Worm (Caenorhabditis elegans): ENCODE data around the gene srab-7.
A peak's percentile ranks its signal among the peaks of the same experiment; 100 is the strongest.

The srab-7 gene

ce11 chrV:3122403-3122802 lies 32.6 kb downstream of the srab-7 start:
- TF ChIP-seq grh-1 (GFP tag; IDR thresholded peaks at IDR 0.05): no peak

- no peak for TF ChIP-seq ceh-88 (GFP tag; IDR thresholded peaks at IDR 0.05)
- no peak for TF ChIP-seq swsn-7 (tag; optimal IDR thresholded peaks at IDR 0.05)
- no peak for TF ChIP-seq elt-3 (tag; optimal IDR thresholded peaks at IDR 0.05)
- no peak for TF ChIP-seq C04F5.9 (tag; optimal IDR thresholded peaks at IDR 0.05)
- TF ChIP-seq nhr-20 (tag; optimal IDR thresholded peaks at IDR 0.05): no peak
- TF ChIP-seq nhr-84 (tag; optimal IDR thresholded peaks at IDR 0.05): no peak
- TF ChIP-seq lin-39 (tag; optimal IDR thresholded peaks at IDR 0.05): no peak
- no peak for TF ChIP-seq snpc-4 (tag; optimal IDR thresholded peaks at IDR 0.05)
- TF ChIP-seq ztf-4 (tag; optimal IDR thresholded peaks at IDR 0.05): no peak
- no peak for TF ChIP-seq efl-3 (GFP tag; optimal IDR thresholded peaks at IDR 0.05)
- TF ChIP-seq nhr-11 (tag; optimal IDR thresholded peaks at IDR 0.05): no peak
- no peak for TF ChIP-seq pag-3 (tag; optimal IDR thresholded peaks at IDR 0.05; ENCODE audit: borderline replicate concordance, insufficient read depth)
- TF ChIP-seq lin-13 (GFP tag; optimal IDR thresholded peaks at IDR 0.05): no peak
- TF ChIP-seq C16A3.4 (tag; optimal IDR thresholded peaks at IDR 0.05): no peak
- no peak for TF ChIP-seq efl-1 (optimal IDR thresholded peaks at IDR 0.05)
- TF ChIP-seq efl-1 (GFP tag; optimal IDR thresholded peaks at IDR 0.05 in 1 of 2): no peak
- no peak for TF ChIP-seq unc-62 (GFP tag; optimal IDR thresholded peaks at IDR 0.05)
- TF ChIP-seq lir-3 (tag; optimal IDR thresholded peaks at IDR 0.05; ENCODE audit: poor library complexity): no peak
Measured at ce11 chrV:3121743-3122142, 33.2 kb downstream of the srab-7 start, which contains the start of gene srt-56. Gene srt-56 (minus strand): TSS chrV:3121843.

ce11 chrV:3119185-3119584 lies 35.8 kb downstream of the srab-7 start:
- peak; percentile 46 for TF ChIP-seq elt-2 (tag; optimal IDR thresholded peaks at IDR 0.05)
- no peak for TF ChIP-seq dpl-1 (GFP tag; optimal IDR thresholded peaks at IDR 0.05)

- TF ChIP-seq unc-98 (GFP tag; IDR thresholded peaks at IDR 0.05): no peak
- TF ChIP-seq egl-13 (tag; optimal IDR thresholded peaks at IDR 0.05): no peak
- TF ChIP-seq unc-130 (tag; optimal IDR thresholded peaks at IDR 0.05): no peak
- no peak for TF ChIP-seq ceh-88 (GFP tag; IDR thresholded peaks at IDR 0.05)
- TF ChIP-seq sox-4 (tag; optimal IDR thresholded peaks at IDR 0.05): no peak
- TF ChIP-seq pag-3 (tag; optimal IDR thresholded peaks at IDR 0.05; ENCODE audit: borderline replicate concordance, insufficient read depth): no peak
- TF ChIP-seq hpl-2 (GFP tag; optimal IDR thresholded peaks at IDR 0.05): no peak
- no peak for TF ChIP-seq ama-1 (optimal IDR thresholded peaks at IDR 0.05)
- TF ChIP-seq ceh-63 (GFP tag; optimal IDR thresholded peaks at IDR 0.05): no peak
Measured at ce11 chrV:3118167-3118566, 36.8 kb downstream of the srab-7 start, which contains the start of gene clec-210. Gene clec-210 (plus strand): TSS chrV:3118377.

ce11 chrV:3114973-3115372 lies 40.0 kb downstream of the srab-7 start, which contains the start of gene Y73C8C.3:
Gene Y73C8C.3 (plus strand): TSS chrV:3115273.
- no peak for TF ChIP-seq lin-15B (tag; optimal IDR thresholded peaks at IDR 0.05)
- no peak for TF ChIP-seq fkh-8 (tag; optimal IDR thresholded peaks at IDR 0.05)
- TF ChIP-seq nhr-84 (tag; optimal IDR thresholded peaks at IDR 0.05): no peak
- TF ChIP-seq tlp-1 (tag; optimal IDR thresholded peaks at IDR 0.05): no peak
- TF ChIP-seq fkh-10 (GFP tag; optimal IDR thresholded peaks at IDR 0.05): no peak
- no peak for TF ChIP-seq sptf-1 (tag; optimal IDR thresholded peaks at IDR 0.05)
- no peak for TF ChIP-seq mep-1 (tag; optimal IDR thresholded peaks at IDR 0.05)
- TF ChIP-seq efl-3 (GFP tag; optimal IDR thresholded peaks at IDR 0.05): no peak
- no peak for TF ChIP-seq nhr-77 (tag; optimal IDR thresholded peaks at IDR 0.05)
- TF ChIP-seq unc-62 (GFP tag; optimal IDR thresholded peaks at IDR 0.05): no peak
- TF ChIP-seq grh-1 (GFP tag; IDR thresholded peaks at IDR 0.05): no peak
- no peak for TF ChIP-seq lin-39 (tag; optimal IDR thresholded peaks at IDR 0.05)
- no peak for TF ChIP-seq nhr-19 (GFP tag; conservative IDR thresholded peaks at IDR 0.05)
- TF ChIP-seq skn-1 (tag; optimal IDR thresholded peaks at IDR 0.05): no peak
- no peak for TF ChIP-seq ces-1 (GFP tag; optimal IDR thresholded peaks at IDR 0.05)
- TF ChIP-seq unc-98 (GFP tag; IDR thresholded peaks at IDR 0.05): no peak
- TF ChIP-seq nhr-47 (tag; optimal IDR thresholded peaks at IDR 0.05): no peak
- TF ChIP-seq egl-27 (tag; optimal IDR thresholded peaks at IDR 0.05): no peak
- TF ChIP-seq blmp-1 (tag; optimal IDR thresholded peaks at IDR 0.05): no peak
